Worm (Caenorhabditis elegans) whole organism, early embryonic: ENCODE results near the gene gpcp-1.

Source experiments
- B0310.2 ChIP-seq: sonication (generic microtip); optimal IDR thresholded peaks from 2 replicates; lab custom pipeline; 2016; ENCODE audit warnings: mild to moderate bottlenecking, missing genetic modification characterization, missing compliant biosample characterization
- F13C5.2 ChIP-seq: sonication (generic microtip); optimal IDR thresholded peaks from 2 replicates; lab custom pipeline; 2017; ENCODE audit warnings: mild to moderate bottlenecking, missing genetic modification characterization, inconsistent platforms, missing compliant biosample characterization
- ama-1 ChIP-seq: fragments of 150-350 bp; optimal IDR thresholded peaks from 2 replicates; lab custom pipeline; 2014
- flt-1 ChIP-seq: fragments of 200-800 bp; sonication (Bioruptor generic); IDR thresholded peaks from 2 replicates; pipeline ENCODE4 v1.3.6; 2022; ENCODE audit warnings: missing genetic modification characterization, missing compliant biosample characterization

DNA sequence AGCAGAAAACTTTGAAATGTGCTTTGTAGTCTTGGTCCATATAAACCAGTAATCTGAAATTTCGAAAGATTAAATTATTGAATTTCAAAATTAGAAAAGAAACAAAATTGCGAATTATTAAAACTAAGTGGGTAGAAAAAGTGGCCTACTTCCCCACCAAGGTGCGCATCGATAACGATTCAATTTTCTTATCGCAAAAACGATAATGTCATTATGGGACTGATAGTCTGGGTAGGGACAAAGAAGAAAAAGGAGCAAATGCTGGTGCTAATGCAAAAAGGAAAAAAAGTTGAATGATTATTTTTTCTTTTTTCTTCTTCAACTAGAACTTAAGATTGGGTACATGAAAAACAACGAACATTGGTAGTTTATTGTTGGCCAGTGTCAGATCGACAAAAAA is at the start of gene gpcp-1:
- TF ChIP-seq flt-1 (GFP tag; lab: Robert Waterston, UW) (no peak), ama-1 (no peak), F13C5.2 (no peak), B0310.2 (tag; lab: Kevin White, UChicago) (no peak)
